Fruit fly (Drosophila melanogaster) whole organism, embryonic: ENCODE results near the gene Gr5a.
A peak's percentile ranks its signal among the peaks of the same experiment; 100 is the strongest.

Experiments used
- CG10654 ChIP-seq: fragments of 200-800 bp; sonication (Bioruptor generic); optimal IDR thresholded peaks from 2 replicates; lab custom pipeline; 2016; ENCODE audit warnings: missing biosample characterization, missing genetic modification characterization
- CG10959 ChIP-seq: fragments of 200-800 bp; sonication (Bioruptor generic); IDR thresholded peaks from 2 replicates; pipeline ENCODE4 v1.3.6; 2022; ENCODE audit warnings: missing biosample characterization, missing genetic modification characterization
- CG11456 ChIP-seq: fragments of 200-800 bp; sonication (Bioruptor generic); IDR thresholded peaks from 3 replicates; pipeline ENCODE4 v1.3.6; 2022; ENCODE audit warnings: missing biosample characterization, missing genetic modification characterization
- CG11695 ChIP-seq: fragments of 200-800 bp; sonication (Bioruptor generic); IDR thresholded peaks from 3 replicates; pipeline ENCODE4 v1.3.6; 2022; ENCODE audit warnings: missing biosample characterization, missing genetic modification characterization
- CG12942 ChIP-seq: fragments of 200-800 bp; sonication (Bioruptor generic); optimal IDR thresholded peaks from 3 replicates; lab custom pipeline; 2016; ENCODE audit warnings: missing biosample characterization, missing genetic modification characterization
- CG13894 ChIP-seq: fragments of 200-800 bp; sonication (Bioruptor generic); optimal IDR thresholded peaks from 3 replicates; lab custom pipeline; 2018; ENCODE audit warnings: missing biosample characterization, mild to moderate bottlenecking, missing genetic modification characterization, moderate library complexity
- CG15073 ChIP-seq: fragments of 200-800 bp; sonication (Bioruptor generic); optimal IDR thresholded peaks from 2 replicates; lab custom pipeline; 2016; ENCODE audit warnings: missing biosample characterization, missing genetic modification characterization
- CG17359 ChIP-seq: fragments of 200-800 bp; sonication (Bioruptor generic); optimal IDR thresholded peaks from 3 replicates; lab custom pipeline; 2018; ENCODE audit warnings: missing biosample characterization, mild to moderate bottlenecking, missing genetic modification characterization, moderate library complexity
- CG17568 ChIP-seq: fragments of 200-800 bp; sonication (Bioruptor generic); optimal IDR thresholded peaks from 2 replicates; lab custom pipeline; 2018; ENCODE audit warnings: missing biosample characterization, mild to moderate bottlenecking, missing genetic modification characterization, moderate library complexity
- CG2875 ChIP-seq: fragments of 200-800 bp; sonication (Bioruptor generic); optimal IDR thresholded peaks from 2 replicates; lab custom pipeline; 2017; ENCODE audit warnings: missing biosample characterization, mild to moderate bottlenecking, missing genetic modification characterization, missing genetic modification reagents
- CG30020 ChIP-seq: fragments of 200-800 bp; optimal IDR thresholded peaks from 2 replicates; lab custom pipeline; 2019; ENCODE audit warnings: missing biosample characterization, mild to moderate bottlenecking, missing genetic modification characterization, moderate library complexity
- CG42726 ChIP-seq: fragments of 200-800 bp; sonication (Bioruptor generic); IDR thresholded peaks from 2 replicates; pipeline ENCODE4 v1.3.6; 2022; ENCODE audit warnings: missing biosample characterization, missing genetic modification characterization; ENCODE audit not compliant: partially characterized antibody
- CG4707 ChIP-seq: fragments of 200-800 bp; sonication (Bioruptor generic); optimal IDR thresholded peaks from 2 replicates; lab custom pipeline; 2018; ENCODE audit warnings: missing biosample characterization, mild to moderate bottlenecking, missing genetic modification characterization, moderate library complexity
- CG6813 ChIP-seq: fragments of 200-800 bp; sonication (Bioruptor generic); optimal IDR thresholded peaks from 2 replicates; lab custom pipeline; 2017; ENCODE audit warnings: missing biosample characterization, missing genetic modification characterization, mild to moderate bottlenecking, moderate library complexity, missing genetic modification reagents
- CG7786 ChIP-seq: fragments of 200-800 bp; sonication (Bioruptor generic); optimal IDR thresholded peaks from 2 replicates; lab custom pipeline; 2016; ENCODE audit warnings: missing biosample characterization, missing genetic modification characterization
- CG8765 ChIP-seq: fragments of 200-800 bp; sonication (Bioruptor generic); IDR thresholded peaks from 2 replicates; pipeline ENCODE4 v1.3.6; 2022; ENCODE audit warnings: missing biosample characterization, missing genetic modification characterization
- CG9817 ChIP-seq: fragments of 200-800 bp; sonication (Bioruptor generic); optimal IDR thresholded peaks from 2 replicates; lab custom pipeline; 2018; ENCODE audit warnings: missing biosample characterization, mild to moderate bottlenecking, missing genetic modification characterization, moderate library complexity
- Chrac-16 ChIP-seq: fragments of 200-800 bp; sonication (Bioruptor generic); optimal IDR thresholded peaks from 3 replicates; lab custom pipeline; 2016; ENCODE audit warnings: missing biosample characterization, missing genetic modification characterization
- D19B ChIP-seq: fragments of 200-800 bp; sonication (Bioruptor generic); optimal IDR thresholded peaks from 2 replicates; lab custom pipeline; 2017; ENCODE audit warnings: missing biosample characterization, mild to moderate bottlenecking, missing genetic modification characterization
- Deaf1 ChIP-seq: fragments of 200-800 bp; optimal IDR thresholded peaks from 3 replicates; lab custom pipeline; 2019; ENCODE audit warnings: missing biosample characterization, mild to moderate bottlenecking, missing genetic modification characterization, moderate library complexity
- Dip2 ChIP-seq: fragments of 200-800 bp; sonication (Bioruptor generic); IDR thresholded peaks from 2 replicates; pipeline ENCODE4 v1.3.6; 2022; ENCODE audit warnings: missing biosample characterization, missing genetic modification characterization
- GATAe ChIP-seq: fragments of 200-800 bp; sonication (Bioruptor generic); conservative IDR thresholded peaks from 2 replicates; pipeline ENCODE4 v1.3.6; 2022; ENCODE audit warnings: missing biosample characterization, missing genetic modification characterization
- HLH3B ChIP-seq: fragments of 200-800 bp; sonication (Bioruptor generic); IDR thresholded peaks from 2 replicates; pipeline ENCODE4 v1.3.6; 2022; ENCODE audit warnings: missing biosample characterization, missing genetic modification characterization
- Hmr ChIP-seq: fragments of 200-800 bp; sonication (Bioruptor generic); optimal IDR thresholded peaks from 3 replicates; lab custom pipeline; 2017; ENCODE audit warnings: mild to moderate bottlenecking, missing biosample characterization, missing genetic modification reagents, missing genetic modification characterization
- Mes4 ChIP-seq: fragments of 200-800 bp; sonication (Bioruptor generic); optimal IDR thresholded peaks from 2 replicates; lab custom pipeline; 2016; ENCODE audit warnings: missing biosample characterization, missing genetic modification characterization
- NC2β ChIP-seq: fragments of 200-800 bp; sonication (Bioruptor generic); optimal IDR thresholded peaks from 2 replicates; lab custom pipeline; 2016; ENCODE audit warnings: missing biosample characterization, missing genetic modification characterization
- Nf-YC ChIP-seq: fragments of 200-800 bp; optimal IDR thresholded peaks from 3 replicates; lab custom pipeline; 2019; ENCODE audit warnings: missing biosample characterization, mild to moderate bottlenecking, missing genetic modification characterization, moderate library complexity
- NfI ChIP-seq: fragments of 200-800 bp; sonication (Bioruptor generic); optimal IDR thresholded peaks from 3 replicates; lab custom pipeline; 2018; ENCODE audit warnings: missing biosample characterization, mild to moderate bottlenecking, missing genetic modification characterization, moderate library complexity
- Pdp1 ChIP-seq, 2 experiments: fragments of 200-800 bp; sonication (Bioruptor generic); optimal IDR thresholded peaks; 3 replicates each; lab custom pipeline; 2016; ENCODE audit warnings: missing biosample characterization in 2 of 2, missing genetic modification characterization in 2 of 2, mild to moderate bottlenecking in 1 of 2, moderate library complexity in 1 of 2
- Trl ChIP-seq, 3 experiments: fragments of >200 bp in 2 of 3; fragments of 200-800 bp in 1 of 3; sonication (Bioruptor generic) in 1 of 3; optimal IDR thresholded peaks; 2 replicates in 1 of 3; 3 replicates in 2 of 3; lab custom pipeline; 2016 to 2017; ENCODE audit warnings: missing biosample characterization in 1 of 3, missing genetic modification characterization in 1 of 3
- az2 ChIP-seq: fragments of 200-800 bp; sonication (Bioruptor generic); optimal IDR thresholded peaks from 3 replicates; lab custom pipeline; 2016; ENCODE audit warnings: missing biosample characterization, missing genetic modification characterization
- crc ChIP-seq: fragments of 200-800 bp; sonication (Bioruptor generic); optimal IDR thresholded peaks from 2 replicates; lab custom pipeline; 2016; ENCODE audit warnings: missing biosample characterization, missing genetic modification characterization
- dan ChIP-seq: fragments of 200-800 bp; sonication (Bioruptor generic); IDR thresholded peaks from 2 replicates; pipeline ENCODE4 v1.3.6; 2022; ENCODE audit warnings: missing biosample characterization, missing genetic modification characterization
- dimm ChIP-seq: fragments of 200-800 bp; sonication (Bioruptor generic); IDR thresholded peaks from 2 replicates; pipeline ENCODE4 v1.3.6; 2022; ENCODE audit warnings: missing biosample characterization, missing genetic modification characterization
- gce ChIP-seq: fragments of 200-800 bp; sonication (Bioruptor generic); IDR thresholded peaks from 3 replicates; pipeline ENCODE4 v1.3.6; 2022; ENCODE audit warnings: missing biosample characterization, missing genetic modification characterization
- gcm ChIP-seq: fragments of 200-800 bp; sonication (Bioruptor generic); optimal IDR thresholded peaks from 2 replicates; lab custom pipeline; 2019; ENCODE audit warnings: missing biosample characterization, mild to moderate bottlenecking, missing genetic modification characterization, moderate library complexity
- gcm2 ChIP-seq: fragments of 200-800 bp; sonication (Bioruptor generic); optimal IDR thresholded peaks from 2 replicates; lab custom pipeline; 2016; ENCODE audit warnings: missing biosample characterization, missing genetic modification characterization
- gem ChIP-seq: fragments of 200-800 bp; sonication (Bioruptor generic); optimal IDR thresholded peaks from 2 replicates; lab custom pipeline; 2019; ENCODE audit warnings: missing biosample characterization, mild to moderate bottlenecking, missing genetic modification characterization, moderate library complexity
- gsb-n ChIP-seq: fragments of 200-800 bp; sonication (Bioruptor generic); optimal IDR thresholded peaks from 3 replicates; lab custom pipeline; 2018; ENCODE audit warnings: missing biosample characterization, mild to moderate bottlenecking, missing genetic modification characterization
- klu ChIP-seq: fragments of 200-800 bp; sonication (Bioruptor generic); IDR thresholded peaks from 2 replicates; pipeline ENCODE4 v1.3.6; 2022; ENCODE audit warnings: missing biosample characterization, missing genetic modification characterization
- mirr ChIP-seq: fragments of 200-800 bp; sonication (Bioruptor generic); optimal IDR thresholded peaks from 3 replicates; lab custom pipeline; 2018; ENCODE audit warnings: missing biosample characterization, mild to moderate bottlenecking, missing genetic modification characterization
- peb ChIP-seq: fragments of 200-800 bp; sonication (Bioruptor generic); IDR thresholded peaks from 2 replicates; pipeline ENCODE4 v1.3.6; 2022; ENCODE audit warnings: missing biosample characterization, missing genetic modification characterization
- pita ChIP-seq: fragments of 200-800 bp; sonication (Bioruptor generic); optimal IDR thresholded peaks from 2 replicates; lab custom pipeline; 2017; ENCODE audit warnings: missing biosample characterization, mild to moderate bottlenecking, missing genetic modification characterization
- sd ChIP-seq: fragments of 200-800 bp; sonication (Bioruptor generic); optimal IDR thresholded peaks from 3 replicates; lab custom pipeline; 2018; ENCODE audit warnings: missing biosample characterization, mild to moderate bottlenecking, missing genetic modification characterization, moderate library complexity
- slp2 ChIP-seq: fragments of 200-800 bp; sonication (Bioruptor generic); optimal IDR thresholded peaks from 2 replicates; lab custom pipeline; 2016; ENCODE audit warnings: missing biosample characterization, missing genetic modification characterization
- tio ChIP-seq: fragments of 200-800 bp; sonication (Bioruptor generic); optimal IDR thresholded peaks from 2 replicates; lab custom pipeline; 2017; ENCODE audit warnings: missing biosample characterization, missing genetic modification characterization, inconsistent platforms
- toy ChIP-seq: fragments of 200-800 bp; sonication (Bioruptor generic); IDR thresholded peaks from 2 replicates; pipeline ENCODE4 v1.3.6; 2022; ENCODE audit warnings: missing biosample characterization, missing genetic modification characterization
- trh ChIP-seq: fragments of 200-800 bp; sonication (Bioruptor generic); optimal IDR thresholded peaks from 2 replicates; lab custom pipeline; 2016; ENCODE audit warnings: missing biosample characterization, missing genetic modification characterization
- vnd ChIP-seq: fragments of 200-800 bp; sonication (Bioruptor generic); IDR thresholded peaks from 3 replicates; pipeline ENCODE4 v1.3.6; 2022; ENCODE audit warnings: missing biosample characterization, missing genetic modification characterization; ENCODE audit not compliant: partially characterized antibody
- z ChIP-seq: fragments of 200-800 bp; sonication (Bioruptor generic); IDR thresholded peaks from 3 replicates; pipeline ENCODE4 v1.3.6; 2022; ENCODE audit warnings: missing biosample characterization, missing genetic modification characterization
- zf30C ChIP-seq: fragments of 200-800 bp; sonication (Bioruptor generic); optimal IDR thresholded peaks from 3 replicates; lab custom pipeline; 2018; ENCODE audit warnings: missing biosample characterization, mild to moderate bottlenecking, missing genetic modification characterization

Gene Gr5a

dm6 chrX:5724744-5725185 lies 44.3 kb downstream of the Gr5a start (continued):
- TF ChIP-seq CG2875 (GFP tag; lab: Kevin White, UChicago) (peak; percentile 72), CG8765 (GFP tag; lab: Robert Waterston, UW) (peak; percentile 37; the same call in 1 of the 2 replicates), GATAe (GFP tag; lab: Robert Waterston, UW) (no peak), CG11456 (GFP tag; lab: Robert Waterston, UW) (peak; percentile 6; the same call in 1 of the 3 replicates), Nf-YC (tag; lab: Kevin White, UChicago) (no peak), az2 (GFP tag; lab: Kevin White, UChicago) (peak; percentile 43), CG30020 (tag; lab: Kevin White, UChicago) (no peak), toy (GFP tag; lab: Robert Waterston, UW) (no peak), mirr (GFP tag; lab: Kevin White, UChicago) (no peak), dan (no peak), NfI (no peak), z (no peak), D19B (GFP tag; lab: Kevin White, UChicago) (peak; percentile 39), vnd (GFP tag; lab: Robert Waterston, UW) (no peak), gsb-n (tag; lab: Kevin White, UChicago) (peak; percentile 64), sd (tag; lab: Kevin White, UChicago) (no peak), Trl (optimal IDR thresholded peaks at IDR 0.05; lab: Kevin White, UChicago) (no peak), Trl (GFP tag; optimal IDR thresholded peaks at IDR 0.05; lab: Kevin White, UChicago) (peak; percentile 29), CG9817 (tag; lab: Kevin White, UChicago) (no peak), dimm (GFP tag; lab: Robert Waterston, UW) (peak; percentile 18; the same call in 1 of the 2 replicates), Chrac-16 (no peak), peb (GFP tag; lab: Robert Waterston, UW) (peak; percentile 20; the same call in 1 of the 2 replicates), CG17568 (GFP tag; lab: Kevin White, UChicago) (peak; percentile 16), slp2 (GFP tag; lab: Kevin White, UChicago) (peak; percentile 8), CG7786 (GFP tag; lab: Kevin White, UChicago) (peak; percentile 31), pita (GFP tag; lab: Kevin White, UChicago) (no peak), CG42726 (GFP tag; lab: Robert Waterston, UW) (no peak), Deaf1 (tag; lab: Kevin White, UChicago) (no peak), gce (no peak), gcm (peak; percentile 35), CG15073 (no peak), gem (tag; lab: Kevin White, UChicago) (peak; percentile 67), CG11695 (GFP tag; lab: Robert Waterston, UW) (no peak), CG12942 (no peak), tio (peak; percentile 25), klu (GFP tag; lab: Robert Waterston, UW) (no peak), Mes4 (GFP tag; lab: Kevin White, UChicago) (peak; percentile 23), HLH3B (GFP tag; lab: Robert Waterston, UW) (peak; percentile 54), NC2β (no peak), Pdp1 (GFP tag; optimal IDR thresholded peaks at IDR 0.05; lab: Kevin White, UChicago) (peak; percentile 45 to 64), crc (GFP tag; lab: Kevin White, UChicago) (peak; percentile 17), gcm2 (no peak), CG4707 (GFP tag; lab: Kevin White, UChicago) (peak; percentile 66), CG17359 (tag; lab: Kevin White, UChicago) (peak; percentile 64), trh (GFP tag; lab: Kevin White, UChicago) (no peak), CG13894 (tag; lab: Kevin White, UChicago) (no peak), zf30C (GFP tag; lab: Kevin White, UChicago) (no peak), CG6813 (GFP tag; lab: Kevin White, UChicago) (peak; percentile 64), CG10959 (GFP tag; lab: Robert Waterston, UW) (0 out of 2 replicates have a peak, but pooled peaks have one; percentile 39), Hmr (GFP tag; lab: Kevin White, UChicago) (no peak), CG10654 (GFP tag; lab: Kevin White, UChicago) (peak; percentile 48), Dip2 (GFP tag; lab: Robert Waterston, UW) (no peak)
